Fruit fly (Drosophila melanogaster): Measurements from ENCODE around the gene mRpL36.
A peak's percentile ranks its signal among the peaks of the same experiment; 100 is the strongest.

The mRpL36 gene

DNA sequence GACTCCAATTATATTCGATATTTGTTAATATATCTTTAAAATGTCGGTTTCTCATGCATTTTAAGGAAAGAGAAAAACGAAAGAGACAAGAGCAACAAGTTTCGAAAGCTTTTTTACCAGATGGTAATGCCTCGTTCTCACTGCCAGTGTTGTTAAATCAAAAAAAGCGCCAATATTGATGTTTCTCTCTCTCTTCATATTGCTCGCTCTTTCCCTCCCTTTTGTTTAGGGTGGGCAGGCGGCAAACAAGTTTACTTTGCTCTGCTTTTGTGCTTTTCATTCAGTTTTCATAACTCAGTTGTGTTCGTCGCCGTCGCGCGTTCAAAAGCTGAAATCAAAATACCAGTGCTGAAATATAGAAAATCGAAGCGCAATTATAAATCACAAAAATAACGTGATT, 43.1 kb downstream of the mRpL36 start (continued):
- TF ChIP-seq nerfin-2 (GFP tag; IDR thresholded peaks at IDR 0.05; ENCODE audit: partially characterized antibody) (no peak), phol (tag; optimal IDR thresholded peaks at IDR 0.05) (no peak), Dfd (GFP tag; optimal IDR thresholded peaks at IDR 0.05) (no peak), gsb (GFP tag; IDR thresholded peaks at IDR 0.05) (no peak), HHEX (GFP tag; optimal IDR thresholded peaks at IDR 0.05) (peak; percentile 23), chinmo (GFP tag; IDR thresholded peaks at IDR 0.05; ENCODE audit: partially characterized antibody) (peak; percentile 77; the same call in 2 of the 4 replicates), sisA (GFP tag; IDR thresholded peaks at IDR 0.05) (no peak), sens-2 (GFP tag; IDR thresholded peaks at IDR 0.05) (no peak; the same call in 1 of the 2 replicates), CG34422 (GFP tag; IDR thresholded peaks at IDR 0.05) (peak; percentile 48; the same call in 1 of the 3 replicates), CG8765 (GFP tag; IDR thresholded peaks at IDR 0.05) (no peak), CG15601 (tag; optimal IDR thresholded peaks at IDR 0.05) (peak; percentile 10), her (GFP tag; optimal IDR thresholded peaks at IDR 0.05) (peak; percentile 69), Drgx (GFP tag; IDR thresholded peaks at IDR 0.05) (peak; percentile 28; the same call in 1 of the 2 replicates), knrl (GFP tag; IDR thresholded peaks at IDR 0.05; ENCODE audit: partially characterized antibody) (no peak), Aef1 (GFP tag; IDR thresholded peaks at IDR 0.05) (no peak), zfh2 (GFP tag; optimal IDR thresholded peaks at IDR 0.05) (no peak), CG10959 (GFP tag; IDR thresholded peaks at IDR 0.05) (no peak), CG14050 (GFP tag; IDR thresholded peaks at IDR 0.05) (no peak; the same call in 2 of the 3 replicates), MTF-1 (GFP tag; optimal IDR thresholded peaks at IDR 0.05; ENCODE audit: borderline replicate concordance) (peak; percentile 74), sima (GFP tag; optimal IDR thresholded peaks at IDR 0.05) (no peak), gcm2 (GFP tag; optimal IDR thresholded peaks at IDR 0.05) (peak; percentile 15), bab2 (GFP tag; optimal IDR thresholded peaks at IDR 0.05) (peak; percentile 1), CG14965 (GFP tag; optimal IDR thresholded peaks at IDR 0.05; ENCODE audit: borderline replicate concordance) (no peak), Camta (GFP tag; optimal IDR thresholded peaks at IDR 0.05) (no peak), CG4404 (GFP tag; IDR thresholded peaks at IDR 0.05) (no peak), MBD-R2 (GFP tag; IDR thresholded peaks at IDR 0.05) (peak; percentile 14; the same call in 1 of the 2 replicates), zfh1 (GFP tag; IDR thresholded peaks at IDR 0.05) (no peak), CG5245 (GFP tag; optimal IDR thresholded peaks at IDR 0.05) (no peak), ara (GFP tag; IDR thresholded peaks at IDR 0.05) (no peak), CG8281 (tag; optimal IDR thresholded peaks at IDR 0.05) (peak; percentile 28), Ada2b (GFP tag; IDR thresholded peaks at IDR 0.05) (no peak), CG5953 (GFP tag; IDR thresholded peaks at IDR 0.05) (no peak), trem (tag; optimal IDR thresholded peaks at IDR 0.05) (no peak), insv (GFP tag; optimal IDR thresholded peaks at IDR 0.05) (no peak), run (tag; optimal IDR thresholded peaks at IDR 0.05) (no peak), dpn (GFP tag; optimal IDR thresholded peaks at IDR 0.05) (peak; percentile 13 to 42), Deaf1 (tag; optimal IDR thresholded peaks at IDR 0.05) (peak; percentile 52), tna (GFP tag; IDR thresholded peaks at IDR 0.05; ENCODE audit: partially characterized antibody) (no peak), CG16813 (GFP tag; IDR thresholded peaks at IDR 0.05; ENCODE audit: partially characterized antibody) (no peak), E2f1 (GFP tag; IDR thresholded peaks at IDR 0.05) (peak; percentile 31; the same call in 1 of the 2 replicates), CG32772 (GFP tag; IDR thresholded peaks at IDR 0.05) (no peak), hth (optimal IDR thresholded peaks at IDR 0.05) (no peak), dmrt99B (tag; optimal IDR thresholded peaks at IDR 0.05) (peak; percentile 40), NfI (GFP tag; optimal IDR thresholded peaks at IDR 0.05) (peak; percentile 45), CG13624 (GFP tag; optimal IDR thresholded peaks at IDR 0.05) (peak; percentile 8), cg (GFP tag; optimal IDR thresholded peaks at IDR 0.05) (no peak), CG17361 (GFP tag; IDR thresholded peaks at IDR 0.05) (no peak), Blimp-1 (GFP tag; optimal IDR thresholded peaks at IDR 0.05) (no peak), jing (GFP tag; optimal IDR thresholded peaks at IDR 0.05) (no peak), CTCF (GFP tag; optimal IDR thresholded peaks at IDR 0.05) (peak; percentile 35), Kr (GFP tag; optimal IDR thresholded peaks at IDR 0.05) (no peak), repo (GFP tag; optimal IDR thresholded peaks at IDR 0.05) (no peak)

All from whole organism, embryonic.